Fruit fly (Drosophila melanogaster) whole organism, wandering third instar larva: ENCODE data around the gene BckdhA.
A peak's percentile ranks its signal among the peaks of the same experiment; 100 is the strongest.

ENCODE experiments used
- Abd-B ChIP-seq: fragments of >200 bp; optimal IDR thresholded peaks from 2 replicates; lab custom pipeline; 2017; ENCODE audit warnings: missing biosample characterization, missing genetic modification characterization
- CG32264 ChIP-seq: fragments of 200-800 bp; sonication (Bioruptor generic); optimal IDR thresholded peaks from 2 replicates; lab custom pipeline; 2016; ENCODE audit warnings: missing biosample characterization, missing genetic modification characterization
- CG9705 ChIP-seq: fragments of 200-800 bp; sonication (Bioruptor generic); optimal IDR thresholded peaks from 2 replicates; lab custom pipeline; 2018; ENCODE audit warnings: missing biosample characterization, mild to moderate bottlenecking, missing genetic modification characterization
- CrebA ChIP-seq: fragments of 200-800 bp; sonication (Bioruptor generic); optimal IDR thresholded peaks from 2 replicates; lab custom pipeline; 2016; ENCODE audit warnings: missing biosample characterization, mild to moderate bottlenecking, missing genetic modification characterization, borderline replicate concordance
- Dfd ChIP-seq: fragments of >200 bp; optimal IDR thresholded peaks from 2 replicates; lab custom pipeline; 2017; ENCODE audit warnings: missing biosample characterization, missing genetic modification characterization
- Dif ChIP-seq: fragments of 200-275, 200-300 bp; sonication (Bioruptor generic); optimal IDR thresholded peaks from 2 replicates; lab custom pipeline; 2018; ENCODE audit warnings: missing biosample characterization, missing genetic modification characterization; ENCODE audit not compliant: partially characterized antibody
- GATAd ChIP-seq: sonication (Bioruptor generic); optimal IDR thresholded peaks from 2 replicates; lab custom pipeline; 2016; ENCODE audit warnings: missing biosample characterization, missing genetic modification characterization
- HLH106 ChIP-seq: fragments of 200-800 bp; optimal IDR thresholded peaks from 3 replicates; lab custom pipeline; 2019; ENCODE audit warnings: missing biosample characterization, mild to moderate bottlenecking, missing genetic modification characterization, moderate library complexity
- Hnf4 ChIP-seq: fragments of 200-800 bp; sonication (Bioruptor generic); optimal IDR thresholded peaks from 2 replicates; lab custom pipeline; 2016; ENCODE audit warnings: missing biosample characterization, mild to moderate bottlenecking, missing genetic modification characterization
- Hr78 ChIP-seq: fragments of >200 bp; optimal IDR thresholded peaks from 2 replicates; lab custom pipeline; 2017; ENCODE audit warnings: missing biosample characterization, missing genetic modification characterization
- Hr83 ChIP-seq: fragments of 200-300 bp; sonication (Bioruptor generic); optimal IDR thresholded peaks from 2 replicates; lab custom pipeline; 2016; ENCODE audit warnings: missing biosample characterization, mild to moderate bottlenecking, missing genetic modification characterization, moderate library complexity; ENCODE audit not compliant: poor library complexity, severe bottlenecking
- Jra ChIP-seq: sonication (Bioruptor generic); optimal IDR thresholded peaks from 2 replicates; lab custom pipeline; 2016; ENCODE audit warnings: missing biosample characterization, missing genetic modification characterization
- Mio ChIP-seq: sonication (Bioruptor generic); optimal IDR thresholded peaks from 2 replicates; lab custom pipeline; 2016; ENCODE audit warnings: missing biosample characterization, missing genetic modification characterization
- Myc ChIP-seq: fragments of >200 bp; optimal IDR thresholded peaks from 2 replicates; lab custom pipeline; 2017
- N ChIP-seq: fragments of >200 bp; optimal IDR thresholded peaks from 2 replicates; lab custom pipeline; 2018; ENCODE audit warnings: missing biosample characterization, missing external identifiers, missing genetic modification characterization
- OdsH ChIP-seq: fragments of 200-800 bp; sonication (Bioruptor generic); optimal IDR thresholded peaks from 2 replicates; lab custom pipeline; 2016; ENCODE audit warnings: missing biosample characterization, mild to moderate bottlenecking, missing genetic modification characterization
- Rel ChIP-seq, 2 experiments: fragments of 200-800 bp; sonication (Bioruptor generic) in 1 of 2; optimal IDR thresholded peaks; 2 replicates in 1 of 2; 3 replicates in 1 of 2; lab custom pipeline; 2016 to 2019; ENCODE audit warnings: mild to moderate bottlenecking in 2 of 2, missing biosample characterization in 2 of 2, missing genetic modification characterization in 2 of 2, moderate library complexity in 1 of 2
- Sp1 ChIP-seq: fragments of 200-800 bp; sonication (Bioruptor generic); optimal IDR thresholded peaks from 3 replicates; lab custom pipeline; 2019; ENCODE audit warnings: missing biosample characterization, mild to moderate bottlenecking, missing genetic modification characterization, moderate library complexity
- Vsx2 ChIP-seq: fragments of 200-300, 225-300 bp; sonication (Bioruptor generic); optimal IDR thresholded peaks from 2 replicates; lab custom pipeline; 2018; ENCODE audit warnings: missing biosample characterization, missing genetic modification characterization; ENCODE audit not compliant: partially characterized antibody
- br ChIP-seq: fragments of 200-800 bp; sonication (Bioruptor generic); optimal IDR thresholded peaks from 2 replicates; lab custom pipeline; 2016; ENCODE audit warnings: missing biosample characterization, missing genetic modification characterization
- brk ChIP-seq: fragments of 200-800 bp; sonication (Bioruptor generic); optimal IDR thresholded peaks from 2 replicates; lab custom pipeline; 2016; ENCODE audit warnings: missing biosample characterization, mild to moderate bottlenecking, missing genetic modification characterization
- dl ChIP-seq, 2 experiments: fragments of 175-275, 200-275 bp in 1 of 2; fragments of 200-275 bp in 1 of 2; sonication (Bioruptor generic); optimal IDR thresholded peaks; lab custom pipeline; 2018; ENCODE audit warnings: mild to moderate bottlenecking in 2 of 2, missing biosample characterization in 2 of 2, missing genetic modification characterization in 2 of 2, moderate library complexity in 2 of 2; ENCODE audit not compliant: partially characterized antibody in 2 of 2, insufficient read depth in 1 of 2
- dmrt93B ChIP-seq: fragments of 200-800 bp; sonication (Bioruptor generic); optimal IDR thresholded peaks from 2 replicates; lab custom pipeline; 2018; ENCODE audit warnings: missing biosample characterization, mild to moderate bottlenecking, missing genetic modification characterization
- dsf ChIP-seq: sonication (Bioruptor generic); optimal IDR thresholded peaks from 2 replicates; lab custom pipeline; 2016; ENCODE audit warnings: missing biosample characterization, missing genetic modification characterization, borderline replicate concordance
- ey ChIP-seq: fragments of 200-800 bp; sonication (Bioruptor generic); optimal IDR thresholded peaks from 2 replicates; lab custom pipeline; 2016; ENCODE audit warnings: missing biosample characterization, missing genetic modification characterization
- foxo ChIP-seq, 2 experiments: fragments of 200-800 bp; sonication (Bioruptor generic); optimal IDR thresholded peaks; 2 replicates in 1 of 2; 3 replicates in 1 of 2; lab custom pipeline; 2016 to 2017; ENCODE audit warnings: missing biosample characterization in 2 of 2, missing genetic modification characterization in 2 of 2
- fru ChIP-seq: fragments of 200-800 bp; sonication (Bioruptor generic); optimal IDR thresholded peaks from 3 replicates; lab custom pipeline; 2016; ENCODE audit warnings: missing biosample characterization, mild to moderate bottlenecking, missing genetic modification characterization
- h ChIP-seq: fragments of 200-800 bp; sonication (Bioruptor generic); optimal IDR thresholded peaks from 3 replicates; lab custom pipeline; 2016; ENCODE audit warnings: missing biosample characterization, mild to moderate bottlenecking, missing genetic modification characterization
- jim ChIP-seq: fragments of 175-275, 200-325 bp; sonication (Bioruptor generic); optimal IDR thresholded peaks from 2 replicates; lab custom pipeline; 2016; ENCODE audit warnings: missing biosample characterization, mild to moderate bottlenecking, missing genetic modification characterization
- lola ChIP-seq: fragments of >200 bp; optimal IDR thresholded peaks from 2 replicates; lab custom pipeline; 2017; ENCODE audit warnings: missing biosample characterization, missing genetic modification characterization
- pan ChIP-seq: fragments of >200 bp; optimal IDR thresholded peaks from 2 replicates; lab custom pipeline; 2017
- psq ChIP-seq: fragments of 200-800 bp; sonication (Bioruptor generic); optimal IDR thresholded peaks from 3 replicates; lab custom pipeline; 2017; ENCODE audit warnings: missing biosample characterization, mild to moderate bottlenecking, missing genetic modification characterization, moderate library complexity
- rgr ChIP-seq: fragments of 200-800 bp; sonication (Bioruptor generic); optimal IDR thresholded peaks from 3 replicates; lab custom pipeline; 2016; ENCODE audit warnings: missing biosample characterization, mild to moderate bottlenecking, missing genetic modification characterization
- sage ChIP-seq: fragments of 200-800 bp; sonication (Bioruptor generic); optimal IDR thresholded peaks from 2 replicates; lab custom pipeline; 2016; ENCODE audit warnings: missing biosample characterization, mild to moderate bottlenecking, missing genetic modification characterization
- sv ChIP-seq: fragments of 200-800 bp; sonication (Bioruptor generic); optimal IDR thresholded peaks from 3 replicates; lab custom pipeline; 2016; ENCODE audit warnings: missing biosample characterization, missing genetic modification characterization
- tai ChIP-seq: sonication (Bioruptor generic); optimal IDR thresholded peaks from 2 replicates; lab custom pipeline; 2016; ENCODE audit warnings: missing biosample characterization, missing genetic modification characterization
- usp ChIP-seq: fragments of >200 bp; optimal IDR thresholded peaks from 2 replicates; lab custom pipeline; 2017; ENCODE audit warnings: missing biosample characterization, missing genetic modification characterization
- woc ChIP-seq: sonication (Bioruptor generic); optimal IDR thresholded peaks from 2 replicates; lab custom pipeline; 2016; ENCODE audit warnings: missing biosample characterization, mild to moderate bottlenecking, missing genetic modification characterization

The BckdhA gene

dm6 chr3R:9534125-9534496 lies 21.5 kb upstream of the BckdhA start:
- TF ChIP-seq CrebA (GFP tag; lab: Kevin White, UChicago), result no peak
- TF ChIP-seq psq (GFP tag; lab: Kevin White, UChicago), result peak; percentile 66
- no peak for TF ChIP-seq Hr78 (GFP tag; lab: Kevin White, UChicago)
- TF ChIP-seq Dfd (GFP tag; lab: Kevin White, UChicago), result no peak
- no peak for TF ChIP-seq Rel (GFP tag; optimal IDR thresholded peaks at IDR 0.05; lab: Kevin White, UChicago)
- TF ChIP-seq Rel (tag; optimal IDR thresholded peaks at IDR 0.05; lab: Kevin White, UChicago), result no peak
- TF ChIP-seq br (GFP tag; lab: Kevin White, UChicago), result peak; percentile 87
- TF ChIP-seq Vsx2 (GFP tag; lab: Kevin White, UChicago), result no peak
- peak; percentile 6 for TF ChIP-seq GATAd (GFP tag; lab: Kevin White, UChicago)
- TF ChIP-seq tai, result peak; percentile 81
- no peak for TF ChIP-seq Myc (lab: Kevin White, UChicago)
- TF ChIP-seq N (GFP tag; lab: Kevin White, UChicago), result no peak
- TF ChIP-seq brk (GFP tag; lab: Kevin White, UChicago), result peak; percentile 77
- peak; percentile 87 for TF ChIP-seq Hnf4 (GFP tag; lab: Kevin White, UChicago)
- TF ChIP-seq Dif (GFP tag; lab: Kevin White, UChicago), result no peak
- TF ChIP-seq foxo (GFP tag; optimal IDR thresholded peaks at IDR 0.05; lab: Kevin White, UChicago), result peak in 1 of 2 experiments; percentile 84
- TF ChIP-seq rgr (GFP tag; lab: Kevin White, UChicago), result peak; percentile 90
- no peak for TF ChIP-seq jim (GFP tag; lab: Kevin White, UChicago)
- no peak for TF ChIP-seq Abd-B (GFP tag; lab: Kevin White, UChicago)
- no peak for TF ChIP-seq Mio (GFP tag; lab: Kevin White, UChicago)
- peak; percentile 80 for TF ChIP-seq HLH106 (tag; lab: Kevin White, UChicago)
- peak; percentile 85 for TF ChIP-seq sv (GFP tag; lab: Kevin White, UChicago)
- TF ChIP-seq Sp1, result peak; percentile 84
- TF ChIP-seq ey (GFP tag; lab: Kevin White, UChicago), result peak; percentile 88
- TF ChIP-seq Jra (GFP tag; lab: Kevin White, UChicago), result peak; percentile 65
- TF ChIP-seq dmrt93B (GFP tag; lab: Kevin White, UChicago), result peak; percentile 63
- peak; percentile 69 for TF ChIP-seq dsf
- peak; percentile 85 for TF ChIP-seq OdsH (GFP tag; lab: Kevin White, UChicago)
- TF ChIP-seq h, result peak; percentile 77
- no peak for TF ChIP-seq dl (GFP tag; optimal IDR thresholded peaks at IDR 0.05; lab: Kevin White, UChicago; ENCODE audit: insufficient read depth in 1 of 2, partially characterized antibody in 2 of 2)
- no peak for TF ChIP-seq Hr83 (GFP tag; lab: Kevin White, UChicago)
- peak; percentile 7 for TF ChIP-seq CG9705 (GFP tag; lab: Kevin White, UChicago)
- peak; percentile 70 for TF ChIP-seq CG32264
- no peak for TF ChIP-seq lola (GFP tag; lab: Kevin White, UChicago)
- TF ChIP-seq fru (GFP tag; lab: Kevin White, UChicago), result peak; percentile 89
- TF ChIP-seq usp, result no peak
- TF ChIP-seq pan, result no peak
- peak; percentile 50 for TF ChIP-seq sage (GFP tag; lab: Kevin White, UChicago)
- TF ChIP-seq woc (GFP tag; lab: Kevin White, UChicago), result peak; percentile 66
- TF ChIP-seq, all 38 proteins: peak for 22

dm6 chr3R:9534595-9535217 lies 20.9 kb upstream of the BckdhA start:
- no peak for TF ChIP-seq psq (GFP tag; lab: Kevin White, UChicago)
- no peak for TF ChIP-seq HLH106 (tag; lab: Kevin White, UChicago)
- TF ChIP-seq Rel (GFP tag; optimal IDR thresholded peaks at IDR 0.05; lab: Kevin White, UChicago), result no peak
- no peak for TF ChIP-seq Rel (tag; optimal IDR thresholded peaks at IDR 0.05; lab: Kevin White, UChicago)
- peak; percentile 85 for TF ChIP-seq Dif (GFP tag; lab: Kevin White, UChicago)
- no peak for TF ChIP-seq Abd-B (GFP tag; lab: Kevin White, UChicago)
- peak; percentile 36 for TF ChIP-seq Vsx2 (GFP tag; lab: Kevin White, UChicago)
- TF ChIP-seq CG32264, result no peak
- TF ChIP-seq dl (GFP tag; optimal IDR thresholded peaks at IDR 0.05; lab: Kevin White, UChicago; ENCODE audit: insufficient read depth in 1 of 2, partially characterized antibody in 2 of 2), result peak; percentile 80 to 85
- no peak for TF ChIP-seq sage (GFP tag; lab: Kevin White, UChicago)
- TF ChIP-seq h, result no peak
- TF ChIP-seq brk (GFP tag; lab: Kevin White, UChicago), result no peak
- TF ChIP-seq Sp1, result no peak
- no peak for TF ChIP-seq Dfd (GFP tag; lab: Kevin White, UChicago)
